Fruit fly (Drosophila melanogaster) whole organism, prepupa: ENCODE data around the gene CG6055.
A peak's percentile ranks its signal among the peaks of the same experiment; 100 is the strongest.

ENCODE experiments used
- Blimp-1 ChIP-seq: fragments of 200-800 bp; sonication (Bioruptor generic); optimal IDR thresholded peaks from 3 replicates; lab custom pipeline; 2017; ENCODE audit warnings: missing biosample characterization, missing genetic modification characterization, mild to moderate bottlenecking, moderate library complexity, missing genetic modification reagents
- CG10631 ChIP-seq: fragments of 200-800 bp; sonication (Bioruptor generic); optimal IDR thresholded peaks from 2 replicates; lab custom pipeline; 2016; ENCODE audit warnings: missing biosample characterization, missing genetic modification characterization
- CG10669 ChIP-seq: fragments of 200-800 bp; sonication (Bioruptor generic); optimal IDR thresholded peaks from 3 replicates; lab custom pipeline; 2018; ENCODE audit warnings: missing biosample characterization, mild to moderate bottlenecking, missing genetic modification characterization, moderate library complexity
- CG11762 ChIP-seq: fragments of 200-800 bp; sonication (Bioruptor generic); optimal IDR thresholded peaks from 3 replicates; lab custom pipeline; 2016; ENCODE audit warnings: missing biosample characterization, missing genetic modification characterization; ENCODE audit not compliant: insufficient read depth
- CG11902 ChIP-seq: fragments of 200-800 bp; sonication (Bioruptor generic); optimal IDR thresholded peaks from 3 replicates; lab custom pipeline; 2016; ENCODE audit warnings: missing biosample characterization, missing genetic modification characterization
- CG15336 ChIP-seq: fragments of 200-800 bp; sonication (Bioruptor generic); IDR thresholded peaks from 2 replicates; pipeline ENCODE4 v1.3.6; 2022; ENCODE audit warnings: missing biosample characterization, missing genetic modification characterization
- CG16779 ChIP-seq: fragments of 200-800 bp; sonication (Bioruptor generic); optimal IDR thresholded peaks from 3 replicates; lab custom pipeline; 2017; ENCODE audit warnings: missing biosample characterization, mild to moderate bottlenecking, missing genetic modification characterization
- CG3032 ChIP-seq: fragments of 200-800 bp; optimal IDR thresholded peaks from 2 replicates; lab custom pipeline; 2019; ENCODE audit warnings: missing biosample characterization, mild to moderate bottlenecking, missing genetic modification characterization, moderate library complexity
- CG31627 ChIP-seq: fragments of 200-800 bp; sonication (Bioruptor generic); optimal IDR thresholded peaks from 3 replicates; lab custom pipeline; 2016; ENCODE audit warnings: missing biosample characterization, missing genetic modification characterization
- CG32006 ChIP-seq: fragments of 200-800 bp; sonication (Bioruptor generic); optimal IDR thresholded peaks from 3 replicates; lab custom pipeline; 2017; ENCODE audit warnings: missing biosample characterization, mild to moderate bottlenecking, missing genetic modification characterization
- CG3919 ChIP-seq: fragments of 200-800 bp; sonication (Bioruptor generic); optimal IDR thresholded peaks from 3 replicates; lab custom pipeline; 2016; ENCODE audit warnings: missing biosample characterization, missing genetic modification characterization
- CG6276 ChIP-seq: fragments of 200-800 bp; sonication (Bioruptor generic); optimal IDR thresholded peaks from 2 replicates; lab custom pipeline; 2017; ENCODE audit warnings: missing biosample characterization, mild to moderate bottlenecking, missing genetic modification characterization
- CG6808 ChIP-seq: fragments of 200-800 bp; sonication (Bioruptor generic); optimal IDR thresholded peaks from 3 replicates; lab custom pipeline; 2017; ENCODE audit warnings: missing biosample characterization, missing genetic modification characterization, mild to moderate bottlenecking, moderate library complexity, missing genetic modification reagents
- CG6854 ChIP-seq: fragments of 200-800 bp; sonication (Bioruptor generic); optimal IDR thresholded peaks from 2 replicates; lab custom pipeline; 2017; ENCODE audit warnings: missing biosample characterization, mild to moderate bottlenecking, missing genetic modification characterization
- CG7368 ChIP-seq: fragments of 200-800 bp; sonication (Bioruptor generic); optimal IDR thresholded peaks from 3 replicates; lab custom pipeline; 2016; ENCODE audit warnings: missing biosample characterization, missing genetic modification characterization
- CG8119 ChIP-seq: fragments of 200-800 bp; sonication (Bioruptor generic); IDR thresholded peaks from 3 replicates; pipeline ENCODE4 v1.3.6; 2022; ENCODE audit warnings: missing biosample characterization, missing genetic modification characterization
- CG9139 ChIP-seq: fragments of 200-800 bp; sonication (Bioruptor generic); optimal IDR thresholded peaks from 3 replicates; lab custom pipeline; 2017; ENCODE audit warnings: missing biosample characterization, mild to moderate bottlenecking, missing genetic modification characterization
- Eip75B ChIP-seq: fragments of 200-800 bp; sonication (Bioruptor generic); optimal IDR thresholded peaks from 3 replicates; lab custom pipeline; 2016; ENCODE audit warnings: missing biosample characterization, missing genetic modification characterization
- Eip78C ChIP-seq: fragments of 200-800 bp; sonication (Bioruptor generic); peaks from one replicate; lab custom pipeline; 2016; ENCODE audit warnings: missing biosample characterization, missing genetic modification characterization
- Eip93F ChIP-seq: fragments of 200-800 bp; sonication (Bioruptor generic); optimal IDR thresholded peaks from 2 replicates; lab custom pipeline; 2016; ENCODE audit warnings: missing biosample characterization, mild to moderate bottlenecking, missing genetic modification characterization
- Ets21C ChIP-seq: fragments of 200-800 bp; sonication (Bioruptor generic); optimal IDR thresholded peaks from 3 replicates; lab custom pipeline; 2016; ENCODE audit warnings: missing biosample characterization, missing genetic modification characterization
- Gug ChIP-seq: fragments of 200-800 bp; sonication (Bioruptor generic); IDR thresholded peaks from 2 replicates; pipeline ENCODE4 v1.3.6; 2022; ENCODE audit warnings: missing biosample characterization, missing genetic modification characterization
- Hr38 ChIP-seq: sonication (Bioruptor generic); optimal IDR thresholded peaks from 2 replicates; lab custom pipeline; 2016; ENCODE audit warnings: missing biosample characterization, missing genetic modification characterization
- Hr39 ChIP-seq: fragments of 200-800 bp; sonication (Bioruptor generic); optimal IDR thresholded peaks from 2 replicates; lab custom pipeline; 2016; ENCODE audit warnings: missing biosample characterization, missing genetic modification characterization
- Lpt ChIP-seq: fragments of 200-800 bp; sonication (Bioruptor generic); optimal IDR thresholded peaks from 3 replicates; lab custom pipeline; 2016; ENCODE audit warnings: missing biosample characterization, missing genetic modification characterization
- Met ChIP-seq: fragments of 200-800 bp; sonication (Bioruptor generic); optimal IDR thresholded peaks from 3 replicates; lab custom pipeline; 2016; ENCODE audit warnings: missing biosample characterization, missing genetic modification characterization
- OdsH ChIP-seq: fragments of 200-800 bp; sonication (Bioruptor generic); optimal IDR thresholded peaks from 3 replicates; lab custom pipeline; 2016; ENCODE audit warnings: missing biosample characterization, missing genetic modification characterization
- Smox ChIP-seq: fragments of 200-800 bp; sonication (Bioruptor generic); optimal IDR thresholded peaks from 3 replicates; lab custom pipeline; 2016; ENCODE audit warnings: missing biosample characterization, missing genetic modification characterization
- Sox102F ChIP-seq: fragments of 200-800 bp; sonication (Bioruptor generic); optimal IDR thresholded peaks from 2 replicates; lab custom pipeline; 2016; ENCODE audit warnings: missing biosample characterization, mild to moderate bottlenecking, missing genetic modification characterization
- Sox14 ChIP-seq: fragments of 200-800 bp; sonication (Bioruptor generic); optimal IDR thresholded peaks from 3 replicates; lab custom pipeline; 2016; ENCODE audit warnings: missing biosample characterization, missing genetic modification characterization
- cyc ChIP-seq: fragments of 200-800 bp; sonication (Bioruptor generic); optimal IDR thresholded peaks from 3 replicates; lab custom pipeline; 2016; ENCODE audit warnings: missing biosample characterization, missing genetic modification characterization
- dsx ChIP-seq: fragments of 200-800 bp; optimal IDR thresholded peaks from 3 replicates; lab custom pipeline; 2019; ENCODE audit warnings: missing biosample characterization, mild to moderate bottlenecking, missing genetic modification characterization, moderate library complexity; ENCODE audit not compliant: poor library complexity, severe bottlenecking
- eg ChIP-seq: fragments of 200-800 bp; sonication (Bioruptor generic); IDR thresholded peaks from 3 replicates; pipeline ENCODE4 v1.3.6; 2022; ENCODE audit warnings: missing biosample characterization, missing genetic modification characterization
- esn ChIP-seq: fragments of 200-800 bp; sonication (Bioruptor generic); optimal IDR thresholded peaks from 2 replicates; lab custom pipeline; 2016; ENCODE audit warnings: missing biosample characterization, mild to moderate bottlenecking, missing genetic modification characterization, moderate library complexity
- fd59A ChIP-seq: fragments of 200-800 bp; sonication (Bioruptor generic); optimal IDR thresholded peaks from 2 replicates; lab custom pipeline; 2017; ENCODE audit warnings: missing biosample characterization, mild to moderate bottlenecking, missing genetic modification characterization, missing genetic modification reagents
- fd85E ChIP-seq: fragments of 200-800 bp; sonication (Bioruptor generic); optimal IDR thresholded peaks from 3 replicates; lab custom pipeline; 2016; ENCODE audit warnings: missing biosample characterization, missing genetic modification characterization
- fkh ChIP-seq: fragments of 200-800 bp; sonication (Bioruptor generic); optimal IDR thresholded peaks from 3 replicates; lab custom pipeline; 2017; ENCODE audit warnings: missing biosample characterization, mild to moderate bottlenecking, missing genetic modification characterization, moderate library complexity
- net ChIP-seq: fragments of 200-800 bp; sonication (Bioruptor generic); optimal IDR thresholded peaks from 3 replicates; lab custom pipeline; 2016; ENCODE audit warnings: missing biosample characterization, missing genetic modification characterization
- pdm3 ChIP-seq: fragments of 200-800 bp; sonication (Bioruptor generic); optimal IDR thresholded peaks from 3 replicates; lab custom pipeline; 2016; ENCODE audit warnings: missing biosample characterization, missing genetic modification characterization
- salr ChIP-seq, 2 experiments: fragments of 200-800 bp; sonication (Bioruptor generic); optimal IDR thresholded peaks; 3 replicates each; lab custom pipeline; 2016 to 2018; ENCODE audit warnings: missing biosample characterization in 2 of 2, missing genetic modification characterization in 2 of 2, mild to moderate bottlenecking in 1 of 2
- spab ChIP-seq: fragments of 200-800 bp; sonication (Bioruptor generic); optimal IDR thresholded peaks from 2 replicates; lab custom pipeline; 2017; ENCODE audit warnings: missing biosample characterization, mild to moderate bottlenecking, missing genetic modification characterization, missing genetic modification reagents
- ss ChIP-seq, 2 experiments: fragments of 200-800 bp; sonication (Bioruptor generic); optimal IDR thresholded peaks; 2 replicates in 1 of 2; 3 replicates in 1 of 2; lab custom pipeline; 2017 to 2018; ENCODE audit warnings: mild to moderate bottlenecking in 2 of 2, missing biosample characterization in 2 of 2, missing genetic modification characterization in 2 of 2, moderate library complexity in 1 of 2
- svp ChIP-seq: fragments of 200-800 bp; sonication (Bioruptor generic); peaks from one replicate; lab custom pipeline; 2016; ENCODE audit warnings: missing biosample characterization, missing genetic modification characterization
- topi ChIP-seq: fragments of 200-800 bp; sonication (Bioruptor generic); optimal IDR thresholded peaks from 3 replicates; lab custom pipeline; 2016; ENCODE audit warnings: missing biosample characterization, missing genetic modification characterization
- vri ChIP-seq: fragments of 200-800 bp; sonication (Bioruptor generic); optimal IDR thresholded peaks from 3 replicates; lab custom pipeline; 2016; ENCODE audit warnings: missing biosample characterization, mild to moderate bottlenecking, missing genetic modification characterization

CG6055 gene

DNA sequence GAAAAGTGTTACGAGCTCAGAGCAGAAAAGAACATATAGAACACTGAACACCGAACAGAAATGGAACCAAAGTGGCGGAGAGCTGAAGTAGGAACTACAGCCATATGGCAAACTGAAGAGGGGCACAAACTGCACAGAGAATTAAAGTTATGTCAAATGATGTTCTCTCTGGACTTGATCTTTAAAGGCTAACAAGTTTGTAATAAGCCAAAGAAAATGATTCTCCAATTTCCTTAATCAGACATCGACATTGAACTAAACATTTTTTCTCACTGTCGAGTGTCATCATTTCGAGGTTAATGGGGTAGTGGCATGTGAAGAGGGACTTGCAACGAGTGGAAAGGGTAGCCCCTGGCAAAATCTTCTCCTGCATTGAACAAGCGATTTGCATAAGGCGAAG is 37.4 kb downstream of the CG6055 start (continued):
- TF ChIP-seq CG11762 (peak; percentile 50), Ets21C (GFP tag; lab: Kevin White, UChicago) (peak; percentile 33), CG9139 (GFP tag; lab: Kevin White, UChicago) (peak; percentile 23), CG3919 (GFP tag; lab: Kevin White, UChicago) (peak; percentile 76), Hr38 (no peak), CG6854 (GFP tag; lab: Kevin White, UChicago) (no peak), CG7368 (GFP tag; lab: Kevin White, UChicago) (peak; percentile 54), ss (GFP tag; optimal IDR thresholded peaks at IDR 0.05; lab: Kevin White, UChicago) (peak; percentile 65 to 69), Sox14 (GFP tag; lab: Kevin White, UChicago) (peak; percentile 50), Lpt (GFP tag; lab: Kevin White, UChicago) (peak; percentile 52), net (GFP tag; lab: Kevin White, UChicago) (peak; percentile 53), Eip93F (no peak), svp (peak; percentile 80), topi (GFP tag; lab: Kevin White, UChicago) (peak; percentile 68), fd59A (peak; percentile 49), Blimp-1 (GFP tag; lab: Kevin White, UChicago) (no peak), CG11902 (GFP tag; lab: Kevin White, UChicago) (peak; percentile 8), Met (GFP tag; lab: Kevin White, UChicago) (peak; percentile 69), CG10631 (GFP tag; lab: Kevin White, UChicago) (peak; percentile 70), Eip75B (GFP tag; lab: Kevin White, UChicago) (peak; percentile 68), CG10669 (GFP tag; lab: Kevin White, UChicago) (peak; percentile 81), CG31627 (GFP tag; lab: Kevin White, UChicago) (peak; percentile 55), Hr39 (GFP tag; lab: Kevin White, UChicago) (peak; percentile 61), CG8119 (peak; percentile 62; the same call in 2 of the 3 replicates), CG6276 (GFP tag; lab: Kevin White, UChicago) (peak; percentile 14), eg (GFP tag; lab: Robert Waterston, UW) (peak; percentile 59; the same call in 2 of the 3 replicates), esn (GFP tag; lab: Kevin White, UChicago) (peak; percentile 74), CG16779 (tag; lab: Kevin White, UChicago) (no peak), fkh (GFP tag; lab: Kevin White, UChicago) (no peak), Smox (no peak), salr (GFP tag; optimal IDR thresholded peaks at IDR 0.05; lab: Kevin White, UChicago) (peak; percentile 25 to 47), CG32006 (GFP tag; lab: Kevin White, UChicago) (peak; percentile 49), OdsH (peak; percentile 54), dsx (GFP tag; lab: Kevin White, UChicago) (peak; percentile 66), pdm3 (GFP tag; lab: Kevin White, UChicago) (peak; percentile 70), Gug (0 out of 2 replicates have a peak, but pooled peaks have one; percentile 20), fd85E (GFP tag; lab: Kevin White, UChicago) (no peak), CG15336 (peak; percentile 49; the same call in 1 of the 2 replicates)

DNA sequence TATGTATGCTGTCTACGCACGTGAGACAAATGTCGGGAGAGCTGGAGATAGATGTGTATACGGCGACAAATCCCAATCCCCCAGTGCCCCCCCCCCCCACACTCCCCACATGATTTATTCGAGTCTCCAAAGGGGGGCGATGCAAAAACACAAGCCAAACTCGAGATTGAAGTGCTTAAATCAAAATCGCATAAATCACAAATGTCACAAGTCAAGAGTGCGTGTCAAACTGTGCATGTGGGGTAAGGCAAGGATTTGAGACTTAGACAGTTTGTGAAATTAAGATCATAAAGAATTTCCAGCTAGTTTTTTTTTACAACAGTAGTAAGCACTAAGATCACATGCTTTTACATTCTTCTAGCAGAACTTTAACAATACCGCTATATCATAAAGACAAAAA is 38.2 kb downstream of the CG6055 start:
- TF ChIP-seq CG16779 (tag; lab: Kevin White, UChicago) (no peak), svp (no peak), Smox (no peak), OdsH (no peak), CG6276 (GFP tag; lab: Kevin White, UChicago) (no peak)

DNA sequence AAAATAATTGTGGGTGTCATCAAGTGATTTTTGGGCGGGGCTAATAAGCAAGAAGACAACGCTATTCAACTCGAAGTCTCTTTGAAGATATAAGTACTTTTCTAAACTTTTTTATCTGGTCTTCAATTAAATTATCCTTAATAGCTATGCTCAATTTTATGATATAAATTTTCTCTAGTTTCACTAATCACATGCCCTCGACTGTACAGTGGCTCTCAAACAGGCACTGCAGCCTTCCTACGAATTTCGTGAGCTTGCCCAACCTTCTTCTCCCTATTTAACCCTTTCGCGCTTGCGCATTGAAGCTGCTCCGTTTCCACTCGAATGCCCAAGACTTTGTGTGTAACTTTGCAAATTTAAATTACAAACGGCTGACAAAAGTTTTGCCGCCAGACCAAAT is 39.6 kb downstream of the CG6055 start:
- peak; percentile 7 for TF ChIP-seq CG3032 (tag; lab: Kevin White, UChicago)
- TF ChIP-seq vri (GFP tag; lab: Kevin White, UChicago): no peak
- no peak for TF ChIP-seq CG8119
- TF ChIP-seq spab: peak; percentile 25
- peak; percentile 13 for TF ChIP-seq CG10669 (GFP tag; lab: Kevin White, UChicago)
- TF ChIP-seq CG7368 (GFP tag; lab: Kevin White, UChicago): no peak
- TF ChIP-seq esn (GFP tag; lab: Kevin White, UChicago): no peak
- no peak for TF ChIP-seq cyc
- TF ChIP-seq CG15336: 0 out of 2 replicates have a peak, but pooled peaks have one; percentile 16
- TF ChIP-seq Eip78C (GFP tag; lab: Kevin White, UChicago): peak; percentile 46
- no peak for TF ChIP-seq Sox102F (GFP tag; lab: Kevin White, UChicago)
- peak; percentile 15 for TF ChIP-seq CG6808 (GFP tag; lab: Kevin White, UChicago)
- TF ChIP-seq, all 60 proteins: peak for 6
